Worm (Caenorhabditis elegans): ENCODE measurements around the gene osta-3.
A peak's percentile ranks its signal among the peaks of the same experiment; 100 is the strongest.

Gene osta-3

ce11 chrII:14812231-14812630, at the start of gene osta-3:
TSS of gene osta-3 (plus strand) at chrII:14812531.
- TF ChIP-seq dao-5 (tag; optimal IDR thresholded peaks at IDR 0.05): no peak
- TF ChIP-seq W03F9.2 (tag; optimal IDR thresholded peaks at IDR 0.05): no peak
- TF ChIP-seq him-1 (tag; optimal IDR thresholded peaks at IDR 0.05): no peak

- no peak for TF ChIP-seq W03F9.2 (tag; optimal IDR thresholded peaks at IDR 0.05)
- TF ChIP-seq him-1 (tag; optimal IDR thresholded peaks at IDR 0.05): no peak
- no peak for TF ChIP-seq dao-5 (tag; optimal IDR thresholded peaks at IDR 0.05)
These were observed 43.5 kb upstream of the osta-3 start for ce11 chrII:14768804-14769203.

- TF ChIP-seq him-1 (tag; optimal IDR thresholded peaks at IDR 0.05): no peak
- TF ChIP-seq dao-5 (tag; optimal IDR thresholded peaks at IDR 0.05): no peak
- no peak for TF ChIP-seq W03F9.2 (tag; optimal IDR thresholded peaks at IDR 0.05)
These were observed 41.2 kb upstream of the osta-3 start for ce11 chrII:14771096-14771495.

ce11 chrII:14772113-14772512, 40.2 kb upstream of the osta-3 start:
- no peak for TF ChIP-seq dao-5 (tag; optimal IDR thresholded peaks at IDR 0.05)
- no peak for TF ChIP-seq W03F9.2 (tag; optimal IDR thresholded peaks at IDR 0.05)
- TF ChIP-seq him-1 (tag; optimal IDR thresholded peaks at IDR 0.05): no peak

ce11 chrII:14772956-14773788, 39.2 kb upstream of the osta-3 start, which contains the start of gene Y54E2A.7:
TSS of gene Y54E2A.7 (minus strand) at chrII:14773006.
- TF ChIP-seq him-1 (tag; optimal IDR thresholded peaks at IDR 0.05): no peak
- TF ChIP-seq W03F9.2 (tag; optimal IDR thresholded peaks at IDR 0.05): no peak
- no peak for TF ChIP-seq dao-5 (tag; optimal IDR thresholded peaks at IDR 0.05)

- no peak for TF ChIP-seq him-1 (tag; optimal IDR thresholded peaks at IDR 0.05)
- no peak for TF ChIP-seq W03F9.2 (tag; optimal IDR thresholded peaks at IDR 0.05)
- no peak for TF ChIP-seq dao-5 (tag; optimal IDR thresholded peaks at IDR 0.05)
These were observed 34.2 kb upstream of the osta-3 start, which contains the start of gene Y54E2A.8 for ce11 chrII:14778092-14778491. TSS of gene Y54E2A.8 (plus strand) at chrII:14778345.

- TF ChIP-seq W03F9.2 (tag; optimal IDR thresholded peaks at IDR 0.05): no peak
- no peak for TF ChIP-seq dao-5 (tag; optimal IDR thresholded peaks at IDR 0.05)
- no peak for TF ChIP-seq him-1 (tag; optimal IDR thresholded peaks at IDR 0.05)
These were observed 32.5 kb upstream of the osta-3 start for ce11 chrII:14779851-14780250.

ce11 chrII:14785906-14786305, 26.4 kb upstream of the osta-3 start, which contains the start of gene Y54E2A.9:
TSS of gene Y54E2A.9 (minus strand) at chrII:14786006.
- TF ChIP-seq him-1 (tag; optimal IDR thresholded peaks at IDR 0.05): no peak

- TF ChIP-seq dao-5 (tag; optimal IDR thresholded peaks at IDR 0.05) (no peak), W03F9.2 (tag; optimal IDR thresholded peaks at IDR 0.05) (no peak), him-1 (tag; optimal IDR thresholded peaks at IDR 0.05) (no peak)
These were observed 21.6 kb upstream of the osta-3 start, which contains the start of gene Y54E2A.10 for ce11 chrII:14790751-14791150. TSS of gene Y54E2A.10 (plus strand) at chrII:14791051.

- TF ChIP-seq dao-5 (tag; optimal IDR thresholded peaks at IDR 0.05): no peak
- TF ChIP-seq him-1 (tag; optimal IDR thresholded peaks at IDR 0.05): no peak
- TF ChIP-seq W03F9.2 (tag; optimal IDR thresholded peaks at IDR 0.05): no peak
These were observed 19.9 kb upstream of the osta-3 start for ce11 chrII:14792470-14792869.

ce11 chrII:14794935-14795454, 17.3 kb upstream of the osta-3 start, which contains the start of gene eif-3.B:
TSS of gene eif-3.B (plus strand) at chrII:14795404.
- peak; percentile 83 for TF ChIP-seq W03F9.2 (tag; optimal IDR thresholded peaks at IDR 0.05)
- no peak for TF ChIP-seq dao-5 (tag; optimal IDR thresholded peaks at IDR 0.05)
- peak; percentile 42 for TF ChIP-seq him-1 (tag; optimal IDR thresholded peaks at IDR 0.05)

ce11 chrII:14798047-14798522, 14.2 kb upstream of the osta-3 start, which contains the start of gene tbc-20:
TSS of gene tbc-20 (plus strand) at chrII:14798472.
- TF ChIP-seq him-1 (tag; optimal IDR thresholded peaks at IDR 0.05) (no peak), W03F9.2 (tag; optimal IDR thresholded peaks at IDR 0.05) (peak; percentile 37)

- TF ChIP-seq W03F9.2 (tag; optimal IDR thresholded peaks at IDR 0.05): no peak
- TF ChIP-seq him-1 (tag; optimal IDR thresholded peaks at IDR 0.05): no peak
- TF ChIP-seq dao-5 (tag; optimal IDR thresholded peaks at IDR 0.05): no peak
These were observed 13.0 kb upstream of the osta-3 start for ce11 chrII:14799367-14799766.

- TF ChIP-seq him-1 (tag; optimal IDR thresholded peaks at IDR 0.05) (peak; percentile 5), W03F9.2 (tag; optimal IDR thresholded peaks at IDR 0.05) (no peak)
These were observed 11.2 kb upstream of the osta-3 start for ce11 chrII:14801086-14801531.

All from whole organism, L4/young adult.